Worm (Caenorhabditis elegans) whole organism, young adult: Measurements from ENCODE around the gene F14F8.9.

Source experiments
- F37B4.10 ChIP-seq: fragments of 200-800 bp; sonication (Bioruptor generic); IDR thresholded peaks from 2 replicates; pipeline ENCODE4 v1.3.6; 2022; ENCODE audit warnings: missing genetic modification characterization, missing compliant biosample characterization
- Y53G8AR.9 ChIP-seq: fragments of 200-800 bp; sonication (Bioruptor generic); conservative IDR thresholded peaks from 2 replicates; pipeline ENCODE4 v1.3.6; 2022; ENCODE audit warnings: missing genetic modification reagents, missing genetic modification characterization, missing compliant biosample characterization
- attf-5 ChIP-seq: fragments of 200-800 bp; sonication (Bioruptor generic); optimal IDR thresholded peaks from 2 replicates; lab custom pipeline; 2018; ENCODE audit warnings: mild to moderate bottlenecking, missing genetic modification characterization, missing compliant biosample characterization
- hlh-12 ChIP-seq: sonication (generic microtip); optimal IDR thresholded peaks from 2 replicates; lab custom pipeline; 2016; ENCODE audit warnings: missing genetic modification characterization, missing compliant biosample characterization
- madf-8 ChIP-seq: fragments of 200-800 bp; sonication (Bioruptor generic); conservative IDR thresholded peaks from 2 replicates; pipeline ENCODE4 v1.3.6; 2022; ENCODE audit warnings: missing genetic modification reagents, missing genetic modification characterization, missing compliant biosample characterization
- nhr-80 ChIP-seq: sonication (generic microtip); optimal IDR thresholded peaks from 2 replicates; lab custom pipeline; 2016; ENCODE audit warnings: missing genetic modification characterization, missing compliant biosample characterization
- pbrm-1 ChIP-seq: fragments of 200-800 bp; sonication (Bioruptor generic); IDR thresholded peaks from 2 replicates; pipeline ENCODE4 v1.3.6; 2022; ENCODE audit warnings: missing genetic modification reagents, missing genetic modification characterization, missing compliant biosample characterization
- tbp1 ChIP-seq: fragments of 200-800 bp; sonication (Bioruptor generic); optimal IDR thresholded peaks from 2 replicates; lab custom pipeline; 2018; ENCODE audit warnings: mild to moderate bottlenecking, missing genetic modification characterization, missing compliant biosample characterization

F14F8.9 gene

ce11 chrV:16621894-16622293, 46.5 kb downstream of the F14F8.9 start (continued):
- TF ChIP-seq hlh-12 (no peak), attf-5 (GFP tag; lab: Kevin White, UChicago) (peak; percentile 29), tbp1 (GFP tag; lab: Kevin White, UChicago) (peak; percentile 93), pbrm-1 (no peak)

- no peak for TF ChIP-seq F37B4.10 (GFP tag; lab: Robert Waterston, UW)
- no peak for TF ChIP-seq Y53G8AR.9
- peak; percentile 22 for TF ChIP-seq nhr-80
- TF ChIP-seq madf-8 (GFP tag; lab: Robert Waterston, UW): no peak
- TF ChIP-seq, all 124 proteins: peak for 1
These were observed 47.5 kb downstream of the F14F8.9 start, which contains the start of gene Y70C5A.3 for ce11 chrV:16620874-16621273. Gene Y70C5A.3 (minus strand): TSS chrV:16620923.
